Worm (Caenorhabditis elegans): ENCODE measurements around the gene D1044.6.

DNA sequence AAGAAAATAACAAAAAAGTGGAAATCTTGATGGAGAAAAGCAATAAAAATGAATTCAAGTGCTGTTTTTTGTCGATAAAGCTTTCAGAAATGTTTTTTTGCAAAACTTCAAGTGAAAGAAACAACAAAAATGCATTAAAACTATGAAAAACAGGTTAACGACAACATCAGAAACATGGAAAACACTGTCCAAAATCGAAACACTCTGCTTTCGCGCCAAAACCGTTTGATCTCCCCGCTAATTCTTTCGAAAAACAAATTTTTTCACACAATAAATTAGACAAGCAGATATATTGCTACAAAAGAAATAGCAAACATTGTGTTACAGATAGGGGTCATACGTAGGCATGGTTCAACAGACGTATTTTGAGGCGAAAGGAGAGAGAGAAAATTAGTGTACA, 1.2 kb downstream of the D1044.6 start:
- TF ChIP-seq fos-1 (tag; optimal IDR thresholded peaks at IDR 0.05) (no peak), nhr-237 (tag; optimal IDR thresholded peaks at IDR 0.05) (no peak), snpc-4 (tag; optimal IDR thresholded peaks at IDR 0.05) (no peak), gmeb-1 (tag; optimal IDR thresholded peaks at IDR 0.05) (no peak), dmd-4 (tag; optimal IDR thresholded peaks at IDR 0.05) (no peak), nhr-77 (tag; optimal IDR thresholded peaks at IDR 0.05) (no peak), ama-1 (optimal IDR thresholded peaks at IDR 0.05) (no peak), lin-13 (GFP tag; optimal IDR thresholded peaks at IDR 0.05) (no peak), peb-1 (tag; optimal IDR thresholded peaks at IDR 0.05) (no peak), skn-1 (tag; optimal IDR thresholded peaks at IDR 0.05) (no peak), nhr-23 (tag; optimal IDR thresholded peaks at IDR 0.05) (no peak)
